Worm (Caenorhabditis elegans) whole organism, young adult: Measurements from ENCODE around the gene Y49E10.27.
A peak's percentile ranks its signal among the peaks of the same experiment; 100 is the strongest.
"Not testable (repeated sequence)": the region's sequence is repeated elsewhere in the genome, so short reads cannot be mapped to it uniquely, and the experiment has no call there.

Experiments used
- B0261.1 ChIP-seq: sonication (generic microtip); optimal IDR thresholded peaks from 2 replicates; lab custom pipeline; 2016; ENCODE audit warnings: mild to moderate bottlenecking, missing genetic modification characterization, moderate library complexity, missing compliant biosample characterization
- B0336.3 ChIP-seq: fragments of 200-800 bp; sonication (Bioruptor generic); IDR thresholded peaks from 2 replicates; pipeline ENCODE4 v1.3.6; 2022; ENCODE audit warnings: missing genetic modification characterization, missing compliant biosample characterization
- C17E4.6 ChIP-seq: fragments of 200-800 bp; sonication (Bioruptor generic); IDR thresholded peaks from 2 replicates; pipeline ENCODE4 v1.3.6; 2022; ENCODE audit warnings: missing genetic modification reagents, missing genetic modification characterization, missing compliant biosample characterization
- F22D6.2 ChIP-seq: sonication (generic microtip); optimal IDR thresholded peaks from 2 replicates; lab custom pipeline; 2016; ENCODE audit warnings: mild to moderate bottlenecking, missing genetic modification characterization, missing compliant biosample characterization
- F37B4.10 ChIP-seq: fragments of 200-800 bp; sonication (Bioruptor generic); IDR thresholded peaks from 2 replicates; pipeline ENCODE4 v1.3.6; 2022; ENCODE audit warnings: missing genetic modification characterization, missing compliant biosample characterization
- F52B5.7 ChIP-seq: sonication (generic microtip); optimal IDR thresholded peaks from 2 replicates; lab custom pipeline; 2016; ENCODE audit warnings: mild to moderate bottlenecking, missing genetic modification characterization, missing compliant biosample characterization
- F57A8.1 ChIP-seq: fragments of 200-800 bp; sonication (Bioruptor generic); optimal IDR thresholded peaks from 2 replicates; lab custom pipeline; 2018; ENCODE audit warnings: mild to moderate bottlenecking, missing genetic modification characterization, moderate library complexity, missing compliant biosample characterization
- T07F8.4 ChIP-seq: sonication (generic microtip); optimal IDR thresholded peaks from 2 replicates; lab custom pipeline; 2016; ENCODE audit warnings: mild to moderate bottlenecking, missing genetic modification characterization, moderate library complexity, missing compliant biosample characterization
- Y53F4B.3 ChIP-seq: fragments of 200-800 bp; sonication (Bioruptor generic); IDR thresholded peaks from 2 replicates; pipeline ENCODE4 v1.3.6; 2022; ENCODE audit warnings: missing genetic modification reagents, missing genetic modification characterization, missing compliant biosample characterization
- Y53G8AR.9 ChIP-seq: fragments of 200-800 bp; sonication (Bioruptor generic); conservative IDR thresholded peaks from 2 replicates; pipeline ENCODE4 v1.3.6; 2022; ENCODE audit warnings: missing genetic modification reagents, missing genetic modification characterization, missing compliant biosample characterization
- Y67H2A.10 ChIP-seq: fragments of 200-800 bp; sonication (Bioruptor generic); conservative IDR thresholded peaks from 2 replicates; pipeline ENCODE4 v1.3.6; 2022; ENCODE audit warnings: missing genetic modification reagents, missing genetic modification characterization, missing compliant biosample characterization
- aptf-2 ChIP-seq: fragments of 200-800 bp; sonication (Bioruptor generic); conservative IDR thresholded peaks from 2 replicates; pipeline ENCODE4 v1.3.6; 2022; ENCODE audit warnings: missing genetic modification reagents, missing genetic modification characterization, missing compliant biosample characterization
- attf-5 ChIP-seq: fragments of 200-800 bp; sonication (Bioruptor generic); optimal IDR thresholded peaks from 2 replicates; lab custom pipeline; 2018; ENCODE audit warnings: mild to moderate bottlenecking, missing genetic modification characterization, missing compliant biosample characterization
- ceh-40 ChIP-seq: fragments of 200-800 bp; sonication (Bioruptor generic); IDR thresholded peaks from 2 replicates; pipeline ENCODE4 v1.3.6; 2022; ENCODE audit warnings: missing genetic modification characterization, missing compliant biosample characterization
- ceh-79 ChIP-seq: sonication (generic microtip); optimal IDR thresholded peaks from 2 replicates; lab custom pipeline; 2017; ENCODE audit warnings: mild to moderate bottlenecking, missing genetic modification characterization, missing compliant biosample characterization
- egl-44 ChIP-seq: fragments of 200-800 bp; sonication (Bioruptor generic); IDR thresholded peaks from 2 replicates; pipeline ENCODE4 v1.3.6; 2022; ENCODE audit warnings: missing genetic modification reagents, missing genetic modification characterization, missing compliant biosample characterization
- hlh-12 ChIP-seq: sonication (generic microtip); optimal IDR thresholded peaks from 2 replicates; lab custom pipeline; 2016; ENCODE audit warnings: missing genetic modification characterization, missing compliant biosample characterization
- hmg-20 ChIP-seq: fragments of 200-800 bp; sonication (Bioruptor generic); IDR thresholded peaks from 2 replicates; pipeline ENCODE4 v1.3.6; 2022; ENCODE audit warnings: missing genetic modification reagents, missing genetic modification characterization, missing compliant biosample characterization
- hsf-1 ChIP-seq: fragments of 200-800 bp; sonication (Bioruptor generic); IDR thresholded peaks from 2 replicates; pipeline ENCODE4 v1.3.6; 2022; ENCODE audit warnings: missing genetic modification reagents, missing genetic modification characterization, missing compliant biosample characterization
- lin-26 ChIP-seq: fragments of 200-800 bp; sonication (Bioruptor generic); IDR thresholded peaks from 2 replicates; pipeline ENCODE4 v1.3.6; 2022; ENCODE audit warnings: missing genetic modification reagents, missing genetic modification characterization, missing compliant biosample characterization
- madf-6 ChIP-seq: fragments of 200-800 bp; sonication (Bioruptor generic); IDR thresholded peaks from 2 replicates; pipeline ENCODE4 v1.3.6; 2022; ENCODE audit warnings: missing genetic modification reagents, missing genetic modification characterization, missing compliant biosample characterization
- mes-4 ChIP-seq: sonication (generic microtip); optimal IDR thresholded peaks from 2 replicates; lab custom pipeline; 2016; ENCODE audit warnings: missing genotype, missing genetic modification characterization, missing compliant biosample characterization
- mxl-1 ChIP-seq: sonication (generic microtip); optimal IDR thresholded peaks from 2 replicates; lab custom pipeline; 2016; ENCODE audit warnings: missing genetic modification characterization, missing compliant biosample characterization
- nfyb-1 ChIP-seq: fragments of 200-800 bp; sonication (Bioruptor generic); IDR thresholded peaks from 2 replicates; pipeline ENCODE4 v1.3.6; 2022; ENCODE audit warnings: missing genetic modification reagents, missing genetic modification characterization, missing compliant biosample characterization
- nhr-120 ChIP-seq: fragments of 200-800 bp; sonication (Bioruptor generic); IDR thresholded peaks from 2 replicates; pipeline ENCODE4 v1.3.6; 2022; ENCODE audit warnings: missing genetic modification characterization, missing compliant biosample characterization
- rec-8 ChIP-seq, 2 experiments: sonication (generic microtip); optimal IDR thresholded peaks; 2 replicates each; lab custom pipeline; 2016; ENCODE audit warnings: mild to moderate bottlenecking in 2 of 2, missing genetic modification characterization in 2 of 2, missing genetic modification reagents in 2 of 2, missing genotype in 2 of 2, missing biosample characterization in 1 of 2, missing compliant biosample characterization in 1 of 2, moderate library complexity in 1 of 2
- rpc-1 ChIP-seq, 2 experiments: fragments of 150-350 bp in 1 of 2; sonication (generic microtip) in 1 of 2; optimal IDR thresholded peaks; 2 replicates each; lab custom pipeline; 2014 to 2018; ENCODE audit warnings: missing biosample characterization in 1 of 2, missing genetic modification characterization in 1 of 2, missing genetic modification reagents in 1 of 2, missing genotype in 1 of 2
- sdz-38 ChIP-seq: sonication (generic microtip); optimal IDR thresholded peaks from 2 replicates; lab custom pipeline; 2016; ENCODE audit warnings: missing genotype, missing genetic modification characterization, missing compliant biosample characterization
- snpc-1.1 ChIP-seq: sonication (generic microtip); optimal IDR thresholded peaks from 2 replicates; lab custom pipeline; 2017; ENCODE audit warnings: missing genetic modification characterization, mild to moderate bottlenecking, missing compliant biosample characterization, antibody characterized with exemption, moderate library complexity, missing genotype, missing genetic modification reagents; ENCODE audit not compliant: insufficient read depth
- sptf-2 ChIP-seq: fragments of 200-800 bp; sonication (Bioruptor generic); optimal IDR thresholded peaks from 2 replicates; lab custom pipeline; 2018; ENCODE audit warnings: mild to moderate bottlenecking, missing genetic modification characterization, missing compliant biosample characterization
- zim-3 ChIP-seq: sonication (generic microtip); optimal IDR thresholded peaks from 2 replicates; lab custom pipeline; 2017; ENCODE audit warnings: mild to moderate bottlenecking, missing genetic modification characterization, moderate library complexity, missing compliant biosample characterization
- ztf-18 ChIP-seq: sonication (generic microtip); optimal IDR thresholded peaks from 2 replicates; lab custom pipeline; 2016; ENCODE audit warnings: missing genotype, mild to moderate bottlenecking, missing genetic modification characterization, missing compliant biosample characterization
- ztf-28 ChIP-seq: fragments of 200-800 bp; sonication (Bioruptor generic); IDR thresholded peaks from 2 replicates; pipeline ENCODE4 v1.3.6; 2022; ENCODE audit warnings: missing genetic modification reagents, missing genetic modification characterization, missing compliant biosample characterization
- ztf-3 ChIP-seq: fragments of 200-800 bp; sonication (Bioruptor generic); optimal IDR thresholded peaks from 2 replicates; lab custom pipeline; 2018; ENCODE audit warnings: mild to moderate bottlenecking, missing genetic modification characterization, missing compliant biosample characterization
- ztf-6 ChIP-seq: fragments of 200-800 bp; sonication (Bioruptor generic); IDR thresholded peaks from 2 replicates; pipeline ENCODE4 v1.3.6; 2022; ENCODE audit warnings: missing genetic modification reagents, missing genetic modification characterization, missing compliant biosample characterization

Y49E10.27 gene

ce11 chrIII:12434104-12434503 is at the start of gene Y49E10.27:
Gene Y49E10.27 (plus strand): TSS chrIII:12434404.
- TF ChIP-seq mxl-1 (tag; lab: Kevin White, UChicago) (no peak), Y67H2A.10 (GFP tag; lab: Robert Waterston, UW) (no peak), hmg-20 (GFP tag; lab: Robert Waterston, UW) (no peak), ztf-3 (no peak)

ce11 chrIII:12385996-12386395 is 48.2 kb upstream of the Y49E10.27 start:
- peak; percentile 91 for TF ChIP-seq aptf-2 (GFP tag; lab: Robert Waterston, UW)
- TF ChIP-seq, all 124 proteins: peak for 1; not testable (repeated sequence) for 123

ce11 chrIII:12386597-12386996 is 47.6 kb upstream of the Y49E10.27 start, which contains the start of gene Y49E10.30:
Gene Y49E10.30 (plus strand): TSS chrIII:12386897.
- not testable (repeated sequence) for TF ChIP-seq mes-4 (tag; lab: Kevin White, UChicago); zim-3 (tag; lab: Kevin White, UChicago); snpc-1.1

DNA sequence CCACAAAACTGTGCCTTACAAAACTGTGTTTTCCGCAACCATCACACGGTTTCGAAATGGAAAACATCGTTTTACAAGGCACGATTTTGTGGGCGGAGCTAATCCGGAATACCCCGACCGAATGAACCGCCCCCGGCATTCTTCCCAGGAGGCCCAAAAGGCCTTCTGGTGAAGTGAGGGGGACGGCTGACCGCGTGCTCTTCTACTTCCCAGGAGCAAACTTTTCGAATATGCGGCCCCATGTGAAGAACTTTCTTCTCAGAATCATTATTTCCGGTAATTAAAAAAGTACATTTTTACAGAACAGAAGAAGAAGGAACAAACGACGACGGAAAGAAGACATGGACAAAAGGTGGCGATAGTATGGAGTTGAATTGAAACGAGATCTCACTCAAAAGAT is 46.9 kb upstream of the Y49E10.27 start:
- peak; percentile 95 for TF ChIP-seq aptf-2 (GFP tag; lab: Robert Waterston, UW)

ce11 chrIII:12388106-12388505 is 46.1 kb upstream of the Y49E10.27 start:
- TF ChIP-seq B0261.1 (tag; lab: Kevin White, UChicago), result no peak
- no peak for TF ChIP-seq F57A8.1 (GFP tag; lab: Kevin White, UChicago)
- TF ChIP-seq sptf-2 (GFP tag; lab: Kevin White, UChicago), result no peak
- no peak for TF ChIP-seq madf-6
- TF ChIP-seq egl-44, result no peak
- no peak for TF ChIP-seq F22D6.2 (tag; lab: Kevin White, UChicago)
- TF ChIP-seq Y53F4B.3 (GFP tag; lab: Robert Waterston, UW), result no peak
- no peak for TF ChIP-seq hsf-1 (GFP tag; lab: Robert Waterston, UW)
- no peak for TF ChIP-seq ceh-40 (GFP tag; lab: Robert Waterston, UW)
- TF ChIP-seq ceh-79 (tag; lab: Kevin White, UChicago), result no peak
- no peak for TF ChIP-seq F52B5.7 (tag; lab: Kevin White, UChicago)
- TF ChIP-seq ztf-6 (GFP tag; lab: Robert Waterston, UW), result no peak
- TF ChIP-seq rpc-1 (optimal IDR thresholded peaks at IDR 0.05; lab: Kevin White, UChicago), result no peak
- TF ChIP-seq rpc-1 (tag; optimal IDR thresholded peaks at IDR 0.05; lab: Kevin White, UChicago), result no peak
- TF ChIP-seq F37B4.10 (GFP tag; lab: Robert Waterston, UW), result no peak
- no peak for TF ChIP-seq attf-5 (GFP tag; lab: Kevin White, UChicago)
- no peak for TF ChIP-seq rec-8 (tag; optimal IDR thresholded peaks at IDR 0.05; lab: Kevin White, UChicago)
- TF ChIP-seq, all 124 proteins: peak for 0

- TF ChIP-seq lin-26 (GFP tag; lab: Robert Waterston, UW), result no peak
- no peak for TF ChIP-seq ztf-18 (tag; lab: Kevin White, UChicago)
These were observed 39.1 kb upstream of the Y49E10.27 start, which contains the start of gene Y49E10.10 for ce11 chrIII:12395085-12395484. Gene Y49E10.10 (plus strand): TSS chrIII:12395465.

DNA sequence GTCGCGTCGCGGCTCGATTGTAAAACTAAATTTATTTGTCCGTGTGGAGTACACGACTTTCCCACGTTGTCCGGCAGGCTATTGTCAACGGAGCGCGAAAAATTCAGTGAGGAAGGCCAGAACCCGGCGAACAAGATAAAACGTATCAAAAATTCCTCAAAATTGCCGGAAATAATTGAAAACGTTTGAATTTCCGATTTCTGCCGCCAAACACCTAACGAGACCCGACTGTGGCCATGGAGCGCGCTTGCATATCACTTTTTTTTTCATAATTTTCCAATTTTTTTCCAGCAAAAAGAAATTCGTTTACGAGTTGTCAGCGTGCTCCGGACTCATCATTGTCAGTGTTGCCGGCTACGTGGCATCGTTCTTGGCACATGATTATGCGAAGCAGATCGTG is 35.7 kb upstream of the Y49E10.27 start:
- no peak for TF ChIP-seq egl-44
- no peak for TF ChIP-seq T07F8.4
- 0 out of 2 replicates have a peak, but pooled peaks have one; percentile 9 for TF ChIP-seq madf-6
- TF ChIP-seq Y53G8AR.9 (GFP tag; lab: Robert Waterston, UW), result no peak
- no peak for TF ChIP-seq sdz-38 (tag; lab: Kevin White, UChicago)
- TF ChIP-seq B0336.3 (GFP tag; lab: Robert Waterston, UW), result 0 out of 2 replicates have a peak, but pooled peaks have one; percentile 14
- TF ChIP-seq ztf-28 (GFP tag; lab: Robert Waterston, UW), result 0 out of 2 replicates have a peak, but pooled peaks have one; percentile 46
- no peak for TF ChIP-seq aptf-2 (GFP tag; lab: Robert Waterston, UW)
- no peak for TF ChIP-seq hlh-12
- TF ChIP-seq nhr-120 (GFP tag; lab: Robert Waterston, UW), result no peak
- no peak for TF ChIP-seq C17E4.6 (GFP tag; lab: Robert Waterston, UW)
- TF ChIP-seq nfyb-1, result 0 out of 2 replicates have a peak, but pooled peaks have one; percentile 34
- TF ChIP-seq, all 124 proteins: peak for 4
